Worm (Caenorhabditis elegans) whole organism, L4 larva: ENCODE data around the gene mvb-12.

Experiments
- D1046.2 ChIP-seq: fragments of 200-800 bp; sonication (Bioruptor generic); IDR thresholded peaks from 2 replicates; pipeline ENCODE4 v1.3.6; 2022; ENCODE audit warnings: missing genetic modification characterization, missing compliant biosample characterization
- F10B5.3 ChIP-seq: sonication (generic microtip); optimal IDR thresholded peaks from 2 replicates; lab custom pipeline; 2016; ENCODE audit warnings: mild to moderate bottlenecking, missing genetic modification characterization, missing compliant biosample characterization
- F26F4.8 ChIP-seq: fragments of 200-800 bp; sonication (Bioruptor generic); conservative IDR thresholded peaks from 2 replicates; pipeline ENCODE4 v1.3.6; 2022; ENCODE audit warnings: missing genetic modification characterization, missing compliant biosample characterization
- F37D6.2 ChIP-seq: sonication (generic microtip); optimal IDR thresholded peaks from 2 replicates; lab custom pipeline; 2016; ENCODE audit warnings: mild to moderate bottlenecking, missing genetic modification characterization, missing compliant biosample characterization
- F49E8.2 ChIP-seq: sonication (generic microtip); optimal IDR thresholded peaks from 2 replicates; lab custom pipeline; 2016; ENCODE audit warnings: missing compliant biosample characterization, mild to moderate bottlenecking, missing genetic modification characterization, borderline replicate concordance
- R02D3.7 ChIP-seq: fragments of 150-350 bp; sonication (generic microtip); optimal IDR thresholded peaks from 3 replicates; lab custom pipeline; 2014; ENCODE audit warnings: missing biosample characterization, missing genetic modification characterization
- T20F7.1 ChIP-seq: fragments of 200-800 bp; sonication (Bioruptor generic); optimal IDR thresholded peaks from 2 replicates; lab custom pipeline; 2018; ENCODE audit warnings: mild to moderate bottlenecking, missing genetic modification characterization, missing compliant biosample characterization
- Y105C5A.15 ChIP-seq: fragments of 200-800 bp; sonication (Bioruptor generic); IDR thresholded peaks from 2 replicates; pipeline ENCODE4 v1.3.6; 2022; ENCODE audit warnings: missing genetic modification characterization, missing compliant biosample characterization
- Y48G9A.11 ChIP-seq: fragments of 200-800 bp; sonication (Bioruptor generic); IDR thresholded peaks from 2 replicates; pipeline ENCODE4 v1.3.6; 2022; ENCODE audit warnings: missing genetic modification reagents, missing genetic modification characterization, missing compliant biosample characterization
- Y75B8A.6 ChIP-seq: fragments of 200-800 bp; sonication (Bioruptor generic); IDR thresholded peaks from 2 replicates; pipeline ENCODE4 v1.3.6; 2022; ENCODE audit warnings: missing genetic modification reagents, missing genetic modification characterization, missing compliant biosample characterization
- aha-1 ChIP-seq: fragments of 150-350 bp; peaks from one replicate; lab custom pipeline; 2014; ENCODE audit warnings: missing biosample characterization, missing genetic modification characterization
- aly-2 ChIP-seq: sonication (generic microtip); optimal IDR thresholded peaks from 2 replicates; lab custom pipeline; 2018; ENCODE audit warnings: missing biosample characterization, missing genetic modification characterization
- attf-4 ChIP-seq: sonication (generic microtip); optimal IDR thresholded peaks from 3 replicates; lab custom pipeline; 2017; ENCODE audit warnings: missing biosample characterization, missing genetic modification characterization
- ceh-82 ChIP-seq: sonication (generic microtip); optimal IDR thresholded peaks from 2 replicates; lab custom pipeline; 2017; ENCODE audit warnings: missing biosample characterization, missing genetic modification characterization
- ces-1 ChIP-seq: fragments of 150-350 bp; sonication (generic microtip); optimal IDR thresholded peaks from 4 replicates; lab custom pipeline; 2014; ENCODE audit warnings: missing biosample characterization, missing genetic modification reagents, missing genetic modification characterization
- daf-12 ChIP-seq: fragments of 150-350 bp; optimal IDR thresholded peaks from 2 replicates; lab custom pipeline; 2014; ENCODE audit warnings: missing biosample characterization, missing genetic modification reagents, missing genetic modification characterization
- daf-16 ChIP-seq, 3 experiments: sonication (generic microtip); optimal IDR thresholded peaks; 2 replicates each; lab custom pipeline; 2016 to 2017; ENCODE audit warnings: missing genetic modification characterization in 3 of 3, missing genetic modification reagents in 3 of 3, mild to moderate bottlenecking in 2 of 3, missing compliant biosample characterization in 2 of 3, missing biosample characterization in 1 of 3, moderate library complexity in 1 of 3
- dmd-8 ChIP-seq: fragments of 200-800 bp; sonication (Bioruptor generic); IDR thresholded peaks from 2 replicates; pipeline ENCODE4 v1.3.6; 2022; ENCODE audit warnings: missing genetic modification characterization, missing compliant biosample characterization
- dpl-1 ChIP-seq: fragments of 150-350 bp; optimal IDR thresholded peaks from 2 replicates; lab custom pipeline; 2014; ENCODE audit warnings: missing biosample characterization, missing genetic modification reagents, missing genetic modification characterization
- duxl-1 ChIP-seq: sonication (generic microtip); optimal IDR thresholded peaks from 2 replicates; lab custom pipeline; 2016; ENCODE audit warnings: mild to moderate bottlenecking, missing genetic modification characterization, moderate library complexity, missing compliant biosample characterization; ENCODE audit not compliant: poor library complexity
- dve-1 ChIP-seq: sonication (generic microtip); optimal IDR thresholded peaks from 2 replicates; lab custom pipeline; 2017; ENCODE audit warnings: antibody characterized with exemption, mild to moderate bottlenecking, missing genetic modification characterization, missing compliant biosample characterization; ENCODE audit not compliant: insufficient read depth
- egl-43 ChIP-seq: fragments of 200-800 bp; sonication (Bioruptor generic); IDR thresholded peaks from 2 replicates; pipeline ENCODE4 v1.3.6; 2022; ENCODE audit warnings: missing genetic modification reagents, missing genetic modification characterization, missing compliant biosample characterization
- fkh-10 ChIP-seq: fragments of 150-350 bp; optimal IDR thresholded peaks from 2 replicates; lab custom pipeline; 2014; ENCODE audit warnings: missing biosample characterization, missing genetic modification reagents, missing genetic modification characterization
- hif-1 ChIP-seq, 2 experiments: sonication (generic microtip); optimal IDR thresholded peaks; 2 replicates each; lab custom pipeline; 2016 to 2017; ENCODE audit warnings: missing compliant biosample characterization in 2 of 2, missing genetic modification characterization in 2 of 2, missing genetic modification reagents in 2 of 2, missing genotype in 2 of 2, mild to moderate bottlenecking in 1 of 2
- jun-1 ChIP-seq: fragments of 150-350 bp; optimal IDR thresholded peaks from 2 replicates; lab custom pipeline; 2014; ENCODE audit warnings: missing biosample characterization, missing genetic modification reagents, missing genetic modification characterization
- lim-7 ChIP-seq: fragments of 200-800 bp; sonication (Bioruptor generic); IDR thresholded peaks from 2 replicates; pipeline ENCODE4 v1.3.6; 2022; ENCODE audit warnings: missing genetic modification characterization, missing compliant biosample characterization
- lin-29 ChIP-seq: fragments of 200-800 bp; sonication (Bioruptor generic); IDR thresholded peaks from 2 replicates; pipeline ENCODE4 v1.3.6; 2022; ENCODE audit warnings: missing genetic modification reagents, missing genetic modification characterization, missing compliant biosample characterization
- lin-38 ChIP-seq: fragments of 200-800 bp; sonication (Bioruptor generic); IDR thresholded peaks from 2 replicates; pipeline ENCODE4 v1.3.6; 2022; ENCODE audit warnings: missing genetic modification reagents, missing genetic modification characterization, missing compliant biosample characterization
- lir-3 ChIP-seq: sonication (generic microtip); optimal IDR thresholded peaks from 2 replicates; lab custom pipeline; 2016; ENCODE audit warnings: mild to moderate bottlenecking, missing genetic modification characterization, missing compliant biosample characterization
- madf-5 ChIP-seq, 2 experiments: fragments of 200-800 bp; sonication (Bioruptor generic); IDR thresholded peaks; 2 replicates each; pipeline ENCODE4 v1.3.6; 2022; ENCODE audit warnings: missing compliant biosample characterization in 2 of 2, missing genetic modification characterization in 2 of 2
- mdl-1 ChIP-seq, 2 experiments: fragments of 150-350 bp in 1 of 2; sonication (generic microtip) in 1 of 2; optimal IDR thresholded peaks; 2 replicates each; lab custom pipeline; 2014 to 2017; ENCODE audit warnings: missing biosample characterization in 2 of 2, missing genetic modification characterization in 2 of 2
- mdt-29 ChIP-seq: fragments of 200-800 bp; sonication (Bioruptor generic); IDR thresholded peaks from 2 replicates; pipeline ENCODE4 v1.3.6; 2022; ENCODE audit warnings: missing genetic modification reagents, missing genetic modification characterization, missing compliant biosample characterization
- mxl-2 ChIP-seq: fragments of 200-800 bp; sonication (Bioruptor generic); conservative IDR thresholded peaks from 2 replicates; pipeline ENCODE4 v1.3.6; 2022; ENCODE audit warnings: missing genetic modification reagents, missing genetic modification characterization, missing compliant biosample characterization
- mxl-3 ChIP-seq: fragments of 200-800 bp; sonication (Bioruptor generic); optimal IDR thresholded peaks from 2 replicates; lab custom pipeline; 2018; ENCODE audit warnings: mild to moderate bottlenecking, missing genetic modification characterization, missing compliant biosample characterization
- nhr-10 ChIP-seq: fragments of 150-350 bp; optimal IDR thresholded peaks from 2 replicates; lab custom pipeline; 2014; ENCODE audit warnings: missing biosample characterization, missing genetic modification characterization
- nhr-48 ChIP-seq: sonication (generic microtip); optimal IDR thresholded peaks from 2 replicates; lab custom pipeline; 2016; ENCODE audit warnings: mild to moderate bottlenecking, missing genetic modification characterization, missing compliant biosample characterization
- nhr-76 ChIP-seq: fragments of 150-350 bp; optimal IDR thresholded peaks from 2 replicates; lab custom pipeline; 2014; ENCODE audit warnings: missing biosample characterization, missing genetic modification characterization
- nhr-77 ChIP-seq: fragments of 150-350 bp; optimal IDR thresholded peaks from 2 replicates; lab custom pipeline; 2014; ENCODE audit warnings: missing biosample characterization, missing genetic modification characterization
- saeg-2 ChIP-seq: fragments of 200-800 bp; sonication (Bioruptor generic); IDR thresholded peaks from 2 replicates; pipeline ENCODE4 v1.3.6; 2022; ENCODE audit warnings: missing genetic modification reagents, missing genetic modification characterization, missing compliant biosample characterization
- snpc-4 ChIP-seq: fragments of 150-350 bp; optimal IDR thresholded peaks from 2 replicates; lab custom pipeline; 2014; ENCODE audit warnings: missing biosample characterization, missing genetic modification characterization
- tag-97 ChIP-seq: fragments of 200-800 bp; sonication (Bioruptor generic); IDR thresholded peaks from 2 replicates; pipeline ENCODE4 v1.3.6; 2022; ENCODE audit warnings: missing genetic modification characterization, missing compliant biosample characterization
- unc-39 ChIP-seq: sonication (generic microtip); optimal IDR thresholded peaks from 2 replicates; lab custom pipeline; 2017; ENCODE audit warnings: missing biosample characterization, missing genetic modification characterization
- unc-62 ChIP-seq, 3 experiments: fragments of 150-350 bp in 1 of 3; sonication (generic microtip); optimal IDR thresholded peaks in 2 of 3; peaks in 1 of 3; 1 replicate in 1 of 3; 2 replicates in 2 of 3; lab custom pipeline; 2014 to 2017; ENCODE audit warnings: missing biosample characterization in 3 of 3, missing genetic modification characterization in 3 of 3, missing genetic modification reagents in 3 of 3, missing genotype in 1 of 3
- zfp-3 ChIP-seq: fragments of 200-800 bp; sonication (Bioruptor generic); conservative IDR thresholded peaks from 2 replicates; pipeline ENCODE4 v1.3.6; 2022; ENCODE audit warnings: missing genetic modification reagents, missing genetic modification characterization, missing compliant biosample characterization
- zip-2 ChIP-seq: fragments of 150-350 bp; optimal IDR thresholded peaks from 2 replicates; lab custom pipeline; 2014; ENCODE audit warnings: missing biosample characterization, missing genetic modification characterization
- ztf-7 ChIP-seq: fragments of 150-350 bp; optimal IDR thresholded peaks from 2 replicates; lab custom pipeline; 2014; ENCODE audit warnings: missing biosample characterization, missing genetic modification characterization

The mvb-12 gene

DNA sequence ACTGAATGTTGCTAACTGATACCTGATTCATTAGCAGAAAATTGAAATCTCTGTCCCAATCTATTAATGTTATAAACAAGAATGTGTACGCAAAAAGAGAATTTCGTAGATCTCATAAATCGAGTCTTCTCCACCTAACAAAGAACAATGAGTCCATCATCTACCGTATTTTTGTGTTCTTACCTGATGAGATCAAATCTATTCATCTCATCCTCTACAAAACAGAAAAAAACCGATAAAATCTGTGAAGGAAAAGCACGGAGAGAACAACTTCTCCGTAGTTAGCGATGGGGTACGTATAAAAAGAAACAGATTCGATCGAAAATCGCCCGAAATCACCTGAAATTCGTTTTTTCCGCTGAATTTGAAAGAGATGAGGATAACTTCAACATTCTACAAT, 21.7 kb upstream of the mvb-12 start, which contains the start of gene C33H5.1:
Gene C33H5.1, plus strand, starts transcription at position 330 of the 400 bp plus-strand sequence.
- TF ChIP-seq aha-1 (tag; lab: Kevin White, UChicago) (peak; percentile 70), lim-7 (no peak)

DNA sequence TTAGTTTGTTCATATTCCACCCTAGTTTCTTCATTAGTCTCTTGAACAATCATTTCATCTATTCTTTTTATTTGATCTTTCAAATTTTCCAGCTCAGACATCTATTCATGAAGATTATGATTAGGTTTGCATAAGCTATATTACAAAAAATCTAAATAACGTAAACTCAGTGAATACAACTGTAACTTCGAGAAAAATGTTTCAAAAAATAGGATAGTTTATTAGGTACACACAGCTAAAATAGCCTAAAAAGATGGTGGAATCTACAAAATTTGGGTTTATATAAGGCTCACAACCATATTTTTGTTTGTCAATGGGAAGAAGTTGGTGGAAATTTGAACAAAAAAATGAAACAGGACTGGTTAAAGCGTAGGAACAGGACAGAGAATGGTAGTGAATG, 17.6 kb upstream of the mvb-12 start, which contains the start of gene zgpa-1:
Gene zgpa-1, minus strand, starts transcription at position 101 of the 400 bp plus-strand sequence.
- TF ChIP-seq F37D6.2 (tag; lab: Kevin White, UChicago) (no peak), aha-1 (tag; lab: Kevin White, UChicago) (peak; percentile 88), zip-2 (tag; lab: Kevin White, UChicago) (no peak), dpl-1 (GFP tag; lab: Kevin White, UChicago) (no peak), dve-1 (tag; lab: Kevin White, UChicago) (peak; percentile 2), zfp-3 (GFP tag; lab: Robert Waterston, UW) (no peak)

DNA sequence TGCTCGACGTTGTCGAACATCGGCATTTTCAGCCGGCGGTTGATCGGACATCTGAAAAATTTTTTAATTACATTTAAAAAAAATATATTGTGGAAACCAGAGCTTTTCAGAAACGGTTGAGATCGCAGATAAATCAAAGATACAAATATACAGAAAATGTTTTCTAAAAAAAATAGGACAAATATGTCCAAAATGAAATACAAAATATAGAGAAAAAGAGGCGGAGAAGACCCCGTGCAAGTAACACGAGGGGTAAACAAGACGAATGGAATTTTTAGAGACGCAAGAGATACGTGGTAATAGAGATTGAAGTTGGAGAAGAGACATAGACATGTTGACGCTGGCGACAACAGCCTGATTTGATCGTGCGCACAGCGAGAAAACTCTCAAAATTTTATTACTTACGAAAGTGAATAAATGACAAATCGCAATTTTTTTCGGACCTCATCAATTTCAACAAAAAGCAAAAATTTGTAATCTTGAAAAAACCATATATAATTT, 14.6 kb upstream of the mvb-12 start, which contains the start of gene cdgs-1:
Gene cdgs-1, minus strand, starts transcription at position 51 of the 501 bp plus-strand sequence.
- TF ChIP-seq nhr-77 (tag; lab: Kevin White, UChicago) (peak; percentile 38), saeg-2 (GFP tag; lab: Robert Waterston, UW) (no peak), hif-1 (tag; optimal IDR thresholded peaks at IDR 0.05; lab: Kevin White, UChicago) (no peak), lir-3 (no peak), T20F7.1 (GFP tag; lab: Kevin White, UChicago) (no peak), nhr-10 (tag; lab: Kevin White, UChicago) (no peak), F49E8.2 (tag; lab: Kevin White, UChicago) (no peak), lin-29 (GFP tag; lab: Robert Waterston, UW) (no peak), nhr-48 (tag; lab: Kevin White, UChicago) (no peak), unc-62 (GFP tag; optimal IDR thresholded peaks at IDR 0.05 in 1 of 2; lab: Kevin White, UChicago) (no peak), unc-62 (tag; optimal IDR thresholded peaks at IDR 0.05; lab: Kevin White, UChicago) (no peak), egl-43 (GFP tag; lab: Robert Waterston, UW) (no peak), lin-38 (GFP tag; lab: Robert Waterston, UW) (0 out of 2 replicates have a peak, but pooled peaks have one; percentile 8), snpc-4 (tag; lab: Kevin White, UChicago) (no peak), ces-1 (GFP tag; lab: Kevin White, UChicago) (peak; percentile 40), mdt-29 (GFP tag; lab: Robert Waterston, UW) (no peak), F26F4.8 (GFP tag; lab: Robert Waterston, UW) (no peak), daf-16 (GFP tag; optimal IDR thresholded peaks at IDR 0.05; lab: Kevin White, UChicago) (no peak), daf-16 (tag; optimal IDR thresholded peaks at IDR 0.05; lab: Kevin White, UChicago) (peak; percentile 94), mxl-2 (GFP tag; lab: Robert Waterston, UW) (no peak), ztf-7 (no peak), madf-5 (GFP tag; IDR thresholded peaks at IDR 0.05; lab: Robert Waterston, UW) (no peak), dmd-8 (GFP tag; lab: Robert Waterston, UW) (no peak), nhr-76 (tag; lab: Kevin White, UChicago) (no peak), D1046.2 (GFP tag; lab: Robert Waterston, UW) (no peak), F10B5.3 (no peak), aha-1 (tag; lab: Kevin White, UChicago) (no peak), Y75B8A.6 (GFP tag; lab: Robert Waterston, UW) (no peak), dpl-1 (GFP tag; lab: Kevin White, UChicago) (peak; percentile 44), attf-4 (tag; lab: Kevin White, UChicago) (no peak), unc-39 (tag; lab: Kevin White, UChicago) (no peak), mxl-3 (GFP tag; lab: Kevin White, UChicago) (peak; percentile 74), tag-97 (GFP tag; lab: Robert Waterston, UW) (no peak), daf-12 (tag; lab: Kevin White, UChicago) (no peak), mdl-1 (tag; optimal IDR thresholded peaks at IDR 0.05; lab: Kevin White, UChicago) (peak; percentile 59 to 90), jun-1 (tag; lab: Kevin White, UChicago) (no peak), Y48G9A.11 (GFP tag; lab: Robert Waterston, UW) (no peak), ceh-82 (no peak), Y105C5A.15 (GFP tag; lab: Robert Waterston, UW) (no peak), aly-2 (tag; lab: Kevin White, UChicago) (no peak), fkh-10 (GFP tag; lab: Kevin White, UChicago) (peak; percentile 51), duxl-1 (tag; lab: Kevin White, UChicago) (no peak), dve-1 (tag; lab: Kevin White, UChicago) (peak; percentile 8), R02D3.7 (tag; lab: Kevin White, UChicago) (no peak)
